Worm (Caenorhabditis elegans) whole organism, L4 larva: Measurements from ENCODE around the gene hsp-4.

ENCODE experiments used
- F26F4.8 ChIP-seq: fragments of 200-800 bp; sonication (Bioruptor generic); conservative IDR thresholded peaks from 2 replicates; pipeline ENCODE4 v1.3.6; 2022; ENCODE audit warnings: missing genetic modification characterization, missing compliant biosample characterization
- aly-2 ChIP-seq: sonication (generic microtip); optimal IDR thresholded peaks from 2 replicates; lab custom pipeline; 2018; ENCODE audit warnings: missing biosample characterization, missing genetic modification characterization
- lin-39 ChIP-seq: fragments of 150-350 bp; optimal IDR thresholded peaks from 2 replicates; lab custom pipeline; 2014; ENCODE audit warnings: missing biosample characterization, missing genetic modification reagents, missing genetic modification characterization
- lsy-2 ChIP-seq, 2 experiments: fragments of 150-350 bp in 1 of 2; sonication (generic microtip) in 1 of 2; optimal IDR thresholded peaks; 2 replicates each; lab custom pipeline; 2014 to 2017; ENCODE audit warnings: missing biosample characterization in 2 of 2, missing genetic modification characterization in 2 of 2
- pha-4 ChIP-seq, 2 experiments: fragments of 150-350 bp in 1 of 2; fragments of 200-800 bp in 1 of 2; sonication (Bioruptor generic) in 1 of 2; IDR thresholded peaks in 1 of 2; optimal IDR thresholded peaks in 1 of 2; 2 replicates each; pipeline versions ENCODE4 v1.3.6 to Lab custom; 2014 to 2022; ENCODE audit warnings: missing genetic modification characterization in 2 of 2, missing genetic modification reagents in 2 of 2, missing biosample characterization in 1 of 2, missing compliant biosample characterization in 1 of 2
- php-3 ChIP-seq: fragments of 200-800 bp; sonication (Bioruptor generic); IDR thresholded peaks from 2 replicates; pipeline ENCODE4 v1.3.6; 2022; ENCODE audit warnings: missing genetic modification reagents, missing genetic modification characterization, missing compliant biosample characterization
- set-16 ChIP-seq: fragments of 200-800 bp; sonication (Bioruptor generic); IDR thresholded peaks from 2 replicates; pipeline ENCODE4 v1.3.6; 2022; ENCODE audit warnings: missing genetic modification reagents, missing genetic modification characterization, missing compliant biosample characterization

- TF ChIP-seq pha-4 (GFP tag; IDR thresholded peaks at IDR 0.05; lab: Robert Waterston, UW) (no peak), pha-4 (tag; optimal IDR thresholded peaks at IDR 0.05; lab: Kevin White, UChicago) (no peak), aly-2 (tag; lab: Kevin White, UChicago) (no peak), lsy-2 (tag; optimal IDR thresholded peaks at IDR 0.05; lab: Kevin White, UChicago) (no peak), set-16 (GFP tag; lab: Robert Waterston, UW) (no peak), lin-39 (tag; lab: Kevin White, UChicago) (no peak), F26F4.8 (GFP tag; lab: Robert Waterston, UW) (no peak), php-3 (GFP tag; lab: Robert Waterston, UW) (0 out of 2 replicates have a peak, but pooled peaks have one; percentile 50)
These were observed 582 bp upstream of the hsp-4 start for ce11 chrII:7353027-7353426.
